Fruit fly (Drosophila melanogaster) whole organism, pupa: Measurements from ENCODE around the gene cutlet.

ENCODE experiments used
- CG10348 ChIP-seq: fragments of 200-800 bp; sonication (Bioruptor generic); IDR thresholded peaks from 2 replicates; pipeline ENCODE4 v1.3.6; 2022; ENCODE audit warnings: missing biosample characterization, missing genetic modification characterization
- CG12605 ChIP-seq: fragments of 200-800 bp; sonication (Bioruptor generic); IDR thresholded peaks from 2 replicates; pipeline ENCODE4 v1.3.6; 2022; ENCODE audit warnings: missing biosample characterization, missing genetic modification characterization
- CG13204 ChIP-seq: fragments of 200-800 bp; sonication (Bioruptor generic); optimal IDR thresholded peaks from 2 replicates; lab custom pipeline; 2018; ENCODE audit warnings: missing biosample characterization, mild to moderate bottlenecking, missing genetic modification characterization, moderate library complexity
- CG14655 ChIP-seq: fragments of 200-800 bp; sonication (Bioruptor generic); optimal IDR thresholded peaks from 3 replicates; lab custom pipeline; 2017; ENCODE audit warnings: mild to moderate bottlenecking, missing biosample characterization, missing genetic modification reagents, missing genetic modification characterization
- CG15710 ChIP-seq: fragments of 200-800 bp; sonication (Bioruptor generic); optimal IDR thresholded peaks from 2 replicates; lab custom pipeline; 2018; ENCODE audit warnings: missing biosample characterization, mild to moderate bottlenecking, missing genetic modification characterization, moderate library complexity
- CG17806 ChIP-seq: fragments of 200-800 bp; sonication (Bioruptor generic); optimal IDR thresholded peaks from 2 replicates; lab custom pipeline; 2018; ENCODE audit warnings: missing biosample characterization, mild to moderate bottlenecking, missing genetic modification characterization, moderate library complexity
- CG34367 ChIP-seq: fragments of 200-800 bp; sonication (Bioruptor generic); optimal IDR thresholded peaks from 2 replicates; lab custom pipeline; 2018; ENCODE audit warnings: missing biosample characterization, mild to moderate bottlenecking, missing genetic modification characterization
- CG4496 ChIP-seq: fragments of 200-800 bp; sonication (Bioruptor generic); IDR thresholded peaks from 3 replicates; pipeline ENCODE4 v1.3.6; 2022; ENCODE audit warnings: missing biosample characterization, missing genetic modification characterization
- CG8159 ChIP-seq: fragments of 200-800 bp; sonication (Bioruptor generic); optimal IDR thresholded peaks from 3 replicates; lab custom pipeline; 2018; ENCODE audit warnings: missing biosample characterization, mild to moderate bottlenecking, missing genetic modification characterization, moderate library complexity
- CG8301 ChIP-seq: fragments of 200-800 bp; sonication (Bioruptor generic); optimal IDR thresholded peaks from 2 replicates; lab custom pipeline; 2018; ENCODE audit warnings: missing biosample characterization, mild to moderate bottlenecking, missing genetic modification characterization
- CG9948 ChIP-seq: fragments of 200-800 bp; sonication (Bioruptor generic); optimal IDR thresholded peaks from 2 replicates; lab custom pipeline; 2018; ENCODE audit warnings: missing biosample characterization, mild to moderate bottlenecking, missing genetic modification characterization, moderate library complexity
- D1 ChIP-seq: fragments of 200-800 bp; sonication (Bioruptor generic); optimal IDR thresholded peaks from 2 replicates; lab custom pipeline; 2018; ENCODE audit warnings: missing biosample characterization, mild to moderate bottlenecking, missing genetic modification characterization, moderate library complexity
- EcR ChIP-seq: fragments of 200-800 bp; sonication (Bioruptor generic); optimal IDR thresholded peaks from 3 replicates; lab custom pipeline; 2019; ENCODE audit warnings: missing biosample characterization, missing genetic modification characterization, mild to moderate bottlenecking, moderate library complexity, missing genetic modification reagents
- Ets98B ChIP-seq: fragments of 200-800 bp; sonication (Bioruptor generic); IDR thresholded peaks from 2 replicates; pipeline ENCODE4 v1.3.6; 2022; ENCODE audit warnings: missing biosample characterization, missing genetic modification characterization
- Pif1A ChIP-seq: fragments of 200-800 bp; sonication (Bioruptor generic); optimal IDR thresholded peaks from 3 replicates; lab custom pipeline; 2016; ENCODE audit warnings: missing biosample characterization, missing genetic modification characterization
- Pif1B ChIP-seq: fragments of 200-800 bp; sonication (Bioruptor generic); optimal IDR thresholded peaks from 3 replicates; lab custom pipeline; 2016; ENCODE audit warnings: missing biosample characterization, missing genetic modification characterization
- Snoo ChIP-seq: fragments of 200-800 bp; sonication (Bioruptor generic); optimal IDR thresholded peaks from 3 replicates; lab custom pipeline; 2017; ENCODE audit warnings: missing biosample characterization, mild to moderate bottlenecking, missing genetic modification characterization, inconsistent platforms
- fd96Ca ChIP-seq: fragments of 200-800 bp; sonication (Bioruptor generic); IDR thresholded peaks from 3 replicates; pipeline ENCODE4 v1.3.6; 2022; ENCODE audit warnings: missing biosample characterization, missing genetic modification characterization
- gl ChIP-seq: fragments of 200-800 bp; sonication (Bioruptor generic); optimal IDR thresholded peaks from 2 replicates; lab custom pipeline; 2018; ENCODE audit warnings: missing biosample characterization, mild to moderate bottlenecking, missing genetic modification characterization
- rn ChIP-seq: fragments of 200-800 bp; sonication (Bioruptor generic); IDR thresholded peaks from 2 replicates; pipeline ENCODE4 v1.3.6; 2022; ENCODE audit warnings: missing biosample characterization, missing genetic modification characterization

Gene cutlet

dm6 chr2L:3698992-3699514 lies 12.5 kb downstream of the cutlet start, which contains the start of the genes CG10031 and CG42464:
CG10031 (minus strand) TSS chr2L:3699092.
CG42464 (plus strand) TSS chr2L:3699464.
- TF ChIP-seq fd96Ca (GFP tag; lab: Robert Waterston, UW) (no peak), CG12605 (GFP tag; lab: Robert Waterston, UW) (no peak), CG17806 (tag; lab: Kevin White, UChicago) (no peak), EcR (GFP tag; lab: Kevin White, UChicago) (no peak)

- TF ChIP-seq CG15710 (tag; lab: Kevin White, UChicago) (no peak), CG4496 (no peak), rn (no peak), EcR (GFP tag; lab: Kevin White, UChicago) (no peak), CG13204 (GFP tag; lab: Kevin White, UChicago) (no peak), Ets98B (GFP tag; lab: Robert Waterston, UW) (no peak), CG14655 (no peak), fd96Ca (GFP tag; lab: Robert Waterston, UW) (no peak), CG10348 (GFP tag; lab: Robert Waterston, UW) (no peak), CG34367 (no peak)
Observed at dm6 chr2L:3697772-3698171, 13.8 kb downstream of the cutlet start, which contains the start of gene CG3604. CG3604 (minus strand) TSS chr2L:3697872.

- TF ChIP-seq CG34367 (no peak), CG8159 (no peak), CG13204 (GFP tag; lab: Kevin White, UChicago) (no peak), rn (no peak), Pif1B (GFP tag; lab: Kevin White, UChicago) (no peak), CG17806 (tag; lab: Kevin White, UChicago) (no peak), Ets98B (GFP tag; lab: Robert Waterston, UW) (no peak), Snoo (tag; lab: Kevin White, UChicago) (no peak), CG10348 (GFP tag; lab: Robert Waterston, UW) (no peak)
Observed at dm6 chr2L:3696438-3696837, 15.1 kb downstream of the cutlet start, which contains the start of gene IM33. IM33 (minus strand) TSS chr2L:3696658.

dm6 chr2L:3695361-3695818 lies 16.2 kb downstream of the cutlet start, which contains the start of gene CG16713:
CG16713 (minus strand) TSS chr2L:3695411.
- TF ChIP-seq rn (no peak), gl (no peak), Snoo (tag; lab: Kevin White, UChicago) (no peak), CG9948 (tag; lab: Kevin White, UChicago) (no peak), CG17806 (tag; lab: Kevin White, UChicago) (no peak), CG14655 (no peak), D1 (tag; lab: Kevin White, UChicago) (no peak), Pif1A (no peak), CG8301 (tag; lab: Kevin White, UChicago) (no peak), CG34367 (no peak), CG12605 (GFP tag; lab: Robert Waterston, UW) (no peak), fd96Ca (GFP tag; lab: Robert Waterston, UW) (no peak), EcR (GFP tag; lab: Kevin White, UChicago) (no peak), CG4496 (no peak), Ets98B (GFP tag; lab: Robert Waterston, UW) (no peak), CG10348 (GFP tag; lab: Robert Waterston, UW) (no peak), Pif1B (GFP tag; lab: Kevin White, UChicago) (no peak), CG15710 (tag; lab: Kevin White, UChicago) (no peak), CG13204 (GFP tag; lab: Kevin White, UChicago) (no peak)

- TF ChIP-seq CG4496 = 0 out of 3 replicates have a peak, but pooled peaks have one; percentile 19
- no peak for TF ChIP-seq Ets98B (GFP tag; lab: Robert Waterston, UW)
Observed at dm6 chr2L:3694920-3695319, 16.6 kb downstream of the cutlet start, which contains the start of gene CG43165. CG43165 (minus strand) TSS chr2L:3695020.

dm6 chr2L:3693805-3694204 lies 17.7 kb downstream of the cutlet start, which contains the start of gene Acp24A4:
Acp24A4 (minus strand) TSS chr2L:3693905.
- TF ChIP-seq Pif1B (GFP tag; lab: Kevin White, UChicago) (no peak), CG17806 (tag; lab: Kevin White, UChicago) (no peak), D1 (tag; lab: Kevin White, UChicago) (no peak), CG4496 (no peak), rn (no peak), CG13204 (GFP tag; lab: Kevin White, UChicago) (no peak), CG8159 (no peak), Snoo (tag; lab: Kevin White, UChicago) (no peak), gl (no peak)
- TF ChIP-seq, all 21 proteins: peak for 0

- no peak for TF ChIP-seq Ets98B (GFP tag; lab: Robert Waterston, UW)
- TF ChIP-seq CG13204 (GFP tag; lab: Kevin White, UChicago) = no peak
- no peak for TF ChIP-seq Pif1B (GFP tag; lab: Kevin White, UChicago)
- no peak for TF ChIP-seq rn
- no peak for TF ChIP-seq EcR (GFP tag; lab: Kevin White, UChicago)
- TF ChIP-seq gl = no peak
- TF ChIP-seq CG8159 = no peak
- TF ChIP-seq D1 (tag; lab: Kevin White, UChicago) = no peak
- no peak for TF ChIP-seq CG9948 (tag; lab: Kevin White, UChicago)
- no peak for TF ChIP-seq CG17806 (tag; lab: Kevin White, UChicago)
Observed at dm6 chr2L:3693082-3693481, 18.5 kb downstream of the cutlet start, which contains the start of gene CG3513. CG3513 (minus strand) TSS chr2L:3693182.
